Worm (Caenorhabditis elegans) whole organism, mixed stage, embryonic: ENCODE measurements around the gene F59C12.4.

Experiments
- drap-1 ChIP-seq: fragments of 200-800 bp; sonication (Bioruptor generic); optimal IDR thresholded peaks from 3 replicates; lab custom pipeline; 2018; ENCODE audit warnings: mild to moderate bottlenecking, missing genetic modification characterization, missing compliant biosample characterization
- lsy-2 ChIP-seq: fragments of 150-350 bp; optimal IDR thresholded peaks from 2 replicates; lab custom pipeline; 2014; ENCODE audit warnings: missing biosample characterization, missing genetic modification characterization
- nhr-28 ChIP-seq: fragments of 150-350 bp; optimal IDR thresholded peaks from 2 replicates; lab custom pipeline; 2014; ENCODE audit warnings: missing biosample characterization, missing genetic modification characterization
- unc-62 ChIP-seq: fragments of 150-350 bp; optimal IDR thresholded peaks from 2 replicates; lab custom pipeline; 2014; ENCODE audit warnings: missing biosample characterization, missing genetic modification reagents, missing genetic modification characterization

ce11 chrX:16591533-16591932, 10.9 kb downstream of the F59C12.4 start:
- TF ChIP-seq nhr-28 (no peak), drap-1 (no peak), unc-62 (GFP tag; lab: Kevin White, UChicago) (no peak), lsy-2 (tag; lab: Kevin White, UChicago) (no peak)
